Worm (Caenorhabditis elegans): ENCODE measurements around the gene Y7A5A.2.

DNA sequence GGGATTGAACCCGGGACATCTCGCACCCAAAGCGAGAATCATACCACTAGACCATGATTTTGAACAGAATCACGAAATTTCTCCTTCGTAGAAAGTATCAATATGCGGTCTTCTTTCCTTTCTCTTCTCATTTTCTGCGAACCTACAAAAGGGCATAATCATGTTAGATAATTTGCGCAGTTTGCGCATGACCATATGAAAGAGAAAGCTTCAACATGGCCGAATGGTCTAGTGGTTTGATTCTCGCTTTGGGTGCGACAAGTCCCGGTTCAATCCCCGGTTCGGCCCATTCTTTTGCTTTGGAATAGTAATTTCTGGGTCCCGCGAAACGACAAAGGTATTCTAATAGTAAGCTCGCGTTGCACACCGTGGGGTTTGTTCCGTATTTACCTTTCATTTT is 24.7 kb downstream of the Y7A5A.2 start:
- TF ChIP-seq ama-1 (optimal IDR thresholded peaks at IDR 0.05) (no peak), ceh-36 (tag; optimal IDR thresholded peaks at IDR 0.05) (no peak), ets-7 (tag; optimal IDR thresholded peaks at IDR 0.05) (no peak)
